Worm (Caenorhabditis elegans) whole organism, L1 larva: ENCODE measurements around the gene F08G12.11.

ENCODE experiments used
- lsy-2 ChIP-seq, 2 experiments: fragments of 150-350 bp; optimal IDR thresholded peaks; 2 replicates each; lab custom pipeline; 2014; ENCODE audit warnings: missing biosample characterization in 2 of 2, missing genetic modification characterization in 2 of 2
- unc-130 ChIP-seq: fragments of 150-350 bp; optimal IDR thresholded peaks from 2 replicates; lab custom pipeline; 2017; ENCODE audit warnings: missing biosample characterization, missing genetic modification characterization, inconsistent platforms

DNA sequence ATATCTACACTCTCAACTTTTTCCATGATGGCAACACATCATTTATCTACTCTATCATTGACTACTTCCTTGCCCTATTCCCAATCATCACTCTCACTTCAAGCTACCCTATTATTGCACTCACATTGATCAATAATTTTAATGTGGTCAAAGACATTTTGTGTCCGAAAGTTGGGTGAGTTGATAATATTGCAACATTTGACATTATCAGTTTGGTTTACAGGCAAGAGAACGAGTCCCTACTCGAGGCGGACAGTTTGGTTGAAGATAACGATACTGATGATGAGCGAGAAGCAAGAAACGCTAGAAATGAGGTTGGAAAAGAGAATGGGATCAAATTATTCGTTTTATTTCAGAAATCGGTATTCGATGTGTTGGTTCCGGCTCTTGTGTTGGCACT is 50.7 kb downstream of the F08G12.11 start:
- no peak for TF ChIP-seq lsy-2 (tag; optimal IDR thresholded peaks at IDR 0.05; lab: Kevin White, UChicago)
- TF ChIP-seq unc-130 (tag; lab: Kevin White, UChicago), result no peak
